Worm (Caenorhabditis elegans) whole organism, early embryonic: Measurements from ENCODE around the gene H03G16.6.
A peak's percentile ranks its signal among the peaks of the same experiment; 100 is the strongest.

ENCODE experiments used
- B0310.2 ChIP-seq: sonication (generic microtip); optimal IDR thresholded peaks from 2 replicates; lab custom pipeline; 2016; ENCODE audit warnings: mild to moderate bottlenecking, missing genetic modification characterization, missing compliant biosample characterization
- F13C5.2 ChIP-seq: sonication (generic microtip); optimal IDR thresholded peaks from 2 replicates; lab custom pipeline; 2017; ENCODE audit warnings: mild to moderate bottlenecking, missing genetic modification characterization, inconsistent platforms, missing compliant biosample characterization
- aly-1 ChIP-seq: sonication (generic microtip); optimal IDR thresholded peaks from 2 replicates; lab custom pipeline; 2016; ENCODE audit warnings: missing genetic modification characterization, missing compliant biosample characterization
- ceh-13 ChIP-seq: fragments of 200-800 bp; sonication (Bioruptor generic); optimal IDR thresholded peaks from 2 replicates; lab custom pipeline; 2018; ENCODE audit warnings: mild to moderate bottlenecking, missing genetic modification characterization, missing compliant biosample characterization
- ceh-36 ChIP-seq: sonication (generic microtip); optimal IDR thresholded peaks from 2 replicates; lab custom pipeline; 2016; ENCODE audit warnings: missing genetic modification characterization, inconsistent platforms, missing compliant biosample characterization
- ets-7 ChIP-seq: sonication (generic microtip); optimal IDR thresholded peaks from 2 replicates; lab custom pipeline; 2016; ENCODE audit warnings: missing genotype, missing genetic modification characterization, missing compliant biosample characterization
- flt-1 ChIP-seq: fragments of 200-800 bp; sonication (Bioruptor generic); IDR thresholded peaks from 2 replicates; pipeline ENCODE4 v1.3.6; 2022; ENCODE audit warnings: missing genetic modification characterization, missing compliant biosample characterization
- hmbx-1 ChIP-seq: sonication (generic microtip); optimal IDR thresholded peaks from 2 replicates; lab custom pipeline; 2016; ENCODE audit warnings: mild to moderate bottlenecking, missing genetic modification characterization, missing compliant biosample characterization
- hmg-4 ChIP-seq: fragments of 200-800 bp; sonication (Bioruptor generic); optimal IDR thresholded peaks from 2 replicates; lab custom pipeline; 2018; ENCODE audit warnings: mild to moderate bottlenecking, missing genetic modification characterization, missing compliant biosample characterization
- hnd-1 ChIP-seq: sonication (generic microtip); optimal IDR thresholded peaks from 2 replicates; lab custom pipeline; 2016; ENCODE audit warnings: missing genetic modification characterization, missing compliant biosample characterization
- pes-1 ChIP-seq: fragments of 200-800 bp; sonication (Bioruptor generic); IDR thresholded peaks from 2 replicates; pipeline ENCODE4 v1.3.6; 2022; ENCODE audit warnings: missing genetic modification reagents, missing genetic modification characterization, missing compliant biosample characterization
- scrt-1 ChIP-seq: fragments of 200-800 bp; sonication (Bioruptor generic); IDR thresholded peaks from 2 replicates; pipeline ENCODE4 v1.3.6; 2022; ENCODE audit warnings: missing genetic modification characterization, missing compliant biosample characterization
- sea-1 ChIP-seq: fragments of 200-800 bp; sonication (Bioruptor generic); conservative IDR thresholded peaks from 2 replicates; pipeline ENCODE4 v1.3.6; 2022; ENCODE audit warnings: missing genetic modification characterization, missing compliant biosample characterization
- tbx-11 ChIP-seq: fragments of 200-800 bp; sonication (Bioruptor generic); IDR thresholded peaks from 2 replicates; pipeline ENCODE4 v1.3.6; 2022; ENCODE audit warnings: missing genetic modification characterization, missing compliant biosample characterization

Gene H03G16.6

ce11 chrX:15097763-15098162 lies 45.3 kb downstream of the H03G16.6 start, which contains the start of gene F09B12.3:
Gene F09B12.3 (minus strand): TSS chrX:15097954.
- no peak for TF ChIP-seq ets-7
- no peak for TF ChIP-seq flt-1 (GFP tag; lab: Robert Waterston, UW)
- no peak for TF ChIP-seq sea-1 (GFP tag; lab: Robert Waterston, UW)
- TF ChIP-seq ceh-36 (tag; lab: Kevin White, UChicago), result no peak
- TF ChIP-seq hmbx-1 (tag; lab: Kevin White, UChicago), result no peak
- TF ChIP-seq B0310.2 (tag; lab: Kevin White, UChicago), result no peak
- TF ChIP-seq hnd-1 (tag; lab: Kevin White, UChicago), result no peak
- no peak for TF ChIP-seq pes-1 (GFP tag; lab: Robert Waterston, UW)
- TF ChIP-seq aly-1 (tag; lab: Kevin White, UChicago), result no peak
- no peak for TF ChIP-seq hmg-4 (GFP tag; lab: Kevin White, UChicago)
- no peak for TF ChIP-seq F13C5.2 (tag; lab: Kevin White, UChicago)
- no peak for TF ChIP-seq tbx-11 (GFP tag; lab: Robert Waterston, UW)
- TF ChIP-seq scrt-1 (GFP tag; lab: Robert Waterston, UW), result no peak
- no peak for TF ChIP-seq ceh-13

- peak; percentile 28 for TF ChIP-seq F13C5.2 (tag; lab: Kevin White, UChicago)
- peak; percentile 45 for TF ChIP-seq hmg-4 (GFP tag; lab: Kevin White, UChicago)
- no peak for TF ChIP-seq ceh-36 (tag; lab: Kevin White, UChicago)
These were observed 48.0 kb downstream of the H03G16.6 start, which contains the start of gene dhhc-1 for ce11 chrX:15100369-15100963. Gene dhhc-1 (minus strand): TSS chrX:15100419.
